Worm (Caenorhabditis elegans) whole organism, L1 larva: ENCODE results near the gene cpg-1.

Source experiments
- ama-1 ChIP-seq: fragments of 150-350 bp; optimal IDR thresholded peaks from 2 replicates; lab custom pipeline; 2014
- ceh-88 ChIP-seq: fragments of 200-800 bp; sonication (Bioruptor generic); IDR thresholded peaks from 2 replicates; pipeline ENCODE4 v1.3.6; 2022; ENCODE audit warnings: missing genetic modification characterization, missing compliant biosample characterization
- dsc-1 ChIP-seq: sonication (generic microtip); optimal IDR thresholded peaks from 2 replicates; lab custom pipeline; 2016; ENCODE audit warnings: mild to moderate bottlenecking, missing genetic modification characterization, missing compliant biosample characterization
- hpl-2 ChIP-seq: fragments of 150-350 bp; optimal IDR thresholded peaks from 2 replicates; lab custom pipeline; 2014; ENCODE audit warnings: missing biosample characterization, missing genetic modification reagents, missing genetic modification characterization
- lin-15B ChIP-seq: fragments of 150-350 bp; sonication (generic microtip); optimal IDR thresholded peaks from 3 replicates; lab custom pipeline; 2014; ENCODE audit warnings: missing biosample characterization, missing genetic modification characterization
- mab-9 ChIP-seq: fragments of 200-800 bp; sonication (Bioruptor generic); IDR thresholded peaks from 2 replicates; pipeline ENCODE4 v1.3.6; 2022; ENCODE audit warnings: missing genetic modification reagents, missing genetic modification characterization, missing compliant biosample characterization
- nhr-28 ChIP-seq: fragments of 150-350 bp; optimal IDR thresholded peaks from 2 replicates; lab custom pipeline; 2014; ENCODE audit warnings: missing biosample characterization, missing genetic modification characterization
- unc-130 ChIP-seq: fragments of 150-350 bp; optimal IDR thresholded peaks from 2 replicates; lab custom pipeline; 2017; ENCODE audit warnings: missing biosample characterization, missing genetic modification characterization, inconsistent platforms
- ztf-11 ChIP-seq, 2 experiments: sonication (generic microtip); optimal IDR thresholded peaks; 2 replicates each; lab custom pipeline; 2016 to 2017; ENCODE audit warnings: missing genetic modification characterization in 2 of 2, missing biosample characterization in 1 of 2, missing compliant biosample characterization in 1 of 2

ce11 chrIII:4474908-4475307 is 14.3 kb upstream of the cpg-1 start, which contains the start of gene ifet-1:
- no peak for TF ChIP-seq ceh-88
- TF ChIP-seq ztf-11 (tag; optimal IDR thresholded peaks at IDR 0.05; lab: Kevin White, UChicago) = no peak
- no peak for TF ChIP-seq nhr-28 (tag; lab: Kevin White, UChicago)
- no peak for TF ChIP-seq ama-1 (lab: Kevin White, UChicago)
- no peak for TF ChIP-seq mab-9 (GFP tag; lab: Robert Waterston, UW)
- no peak for TF ChIP-seq hpl-2 (GFP tag; lab: Kevin White, UChicago)
- TF ChIP-seq lin-15B (tag; lab: Kevin White, UChicago) = no peak
- no peak for TF ChIP-seq dsc-1
- no peak for TF ChIP-seq unc-130
